Fruit fly (Drosophila melanogaster) S2 (cell line): ENCODE measurements around the gene Spn.

Experiments used
- CG8478 ChIP-seq: fragments of >200 bp; optimal IDR thresholded peaks from 2 replicates; lab custom pipeline; 2018
- CTCF ChIP-seq, 2 experiments: fragments of >200 bp; optimal IDR thresholded peaks; 2 replicates each; lab custom pipeline; 2018

DNA sequence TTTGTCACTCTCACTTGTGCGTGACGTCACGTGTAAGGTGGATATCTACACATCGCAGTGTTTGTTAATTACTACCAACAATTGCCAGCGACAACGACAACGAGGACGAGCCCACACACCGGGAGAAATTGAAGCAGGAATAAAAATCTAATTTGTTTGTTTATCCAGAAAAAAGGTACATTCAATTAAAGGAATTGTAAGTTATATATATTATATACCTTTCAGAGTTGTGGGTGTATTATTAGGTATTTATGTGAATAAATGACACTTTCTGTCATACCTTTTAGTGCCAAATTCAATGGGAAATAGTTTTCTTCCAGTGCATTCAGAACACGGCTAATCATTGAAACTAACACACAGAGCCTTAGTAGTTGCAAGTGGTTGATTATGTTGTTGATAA is 38.9 kb downstream of the Spn start:
- TF ChIP-seq CG8478 (lab: Kevin White, UChicago): no peak
- TF ChIP-seq CTCF (optimal IDR thresholded peaks at IDR 0.05; lab: Kevin White, UChicago): no peak
